Worm (Caenorhabditis elegans) whole organism, midembryonic: ENCODE data around the gene mdt-28.

ENCODE experiments used
- T22C8.4 ChIP-seq: fragments of 200-800 bp; sonication (Bioruptor generic); IDR thresholded peaks from 2 replicates; pipeline ENCODE4 v1.3.6; 2022; ENCODE audit warnings: missing genetic modification characterization, missing compliant biosample characterization
- cog-1 ChIP-seq: sonication (generic microtip); optimal IDR thresholded peaks from 2 replicates; lab custom pipeline; 2016; ENCODE audit warnings: missing genetic modification characterization, missing compliant biosample characterization
- flt-1 ChIP-seq: fragments of 200-800 bp; sonication (Bioruptor generic); IDR thresholded peaks from 2 replicates; pipeline ENCODE4 v1.3.6; 2022; ENCODE audit warnings: missing genetic modification characterization, missing compliant biosample characterization
- klf-2 ChIP-seq: fragments of 200-800 bp; sonication (Bioruptor generic); conservative IDR thresholded peaks from 2 replicates; pipeline ENCODE4 v1.3.6; 2022; ENCODE audit warnings: missing genetic modification reagents, missing genetic modification characterization, missing compliant biosample characterization
- med-1 ChIP-seq: sonication (generic microtip); optimal IDR thresholded peaks from 2 replicates; lab custom pipeline; 2017; ENCODE audit warnings: missing genetic modification characterization, mild to moderate bottlenecking, missing compliant biosample characterization, antibody characterized with exemption, missing genetic modification reagents; ENCODE audit not compliant: insufficient read depth
- ref-1 ChIP-seq: fragments of 200-800 bp; sonication (Bioruptor generic); conservative IDR thresholded peaks from 2 replicates; pipeline ENCODE4 v1.3.6; 2022; ENCODE audit warnings: missing genetic modification reagents, missing genetic modification characterization, missing compliant biosample characterization
- tab-1 ChIP-seq: fragments of 200-800 bp; sonication (Bioruptor generic); IDR thresholded peaks from 2 replicates; pipeline ENCODE4 v1.3.6; 2022; ENCODE audit warnings: missing genetic modification characterization, missing compliant biosample characterization
- ztf-23 ChIP-seq: fragments of 200-800 bp; sonication (Bioruptor generic); IDR thresholded peaks from 2 replicates; pipeline ENCODE4 v1.3.6; 2022; ENCODE audit warnings: missing genetic modification reagents, missing genetic modification characterization, missing compliant biosample characterization
- ztf-29 ChIP-seq: fragments of 200-800 bp; sonication (Bioruptor generic); IDR thresholded peaks from 2 replicates; pipeline ENCODE4 v1.3.6; 2022; ENCODE audit warnings: missing genetic modification reagents, missing genetic modification characterization, missing compliant biosample characterization

The mdt-28 gene

DNA sequence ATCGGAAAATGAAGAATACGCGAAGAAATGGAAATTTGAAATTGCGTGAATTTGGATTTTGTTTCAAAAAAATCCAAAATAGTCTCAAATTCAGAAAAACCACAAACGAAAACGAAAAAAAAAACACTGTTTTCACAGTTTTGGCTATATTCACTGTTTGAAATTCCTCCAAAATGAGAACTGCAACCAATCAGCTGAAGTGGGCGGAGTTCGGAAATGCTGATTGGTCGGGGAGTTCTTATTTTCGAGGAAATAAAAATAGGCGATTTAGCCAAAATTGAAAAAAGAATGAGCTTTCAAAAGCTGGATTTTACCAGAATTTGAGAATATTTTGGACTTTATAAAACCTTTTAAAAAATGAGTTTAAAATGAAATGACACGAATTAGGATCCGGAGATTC, 30.3 kb downstream of the mdt-28 start, which contains the start of gene glb-14:
TSS of gene glb-14 (minus strand) at position 97 of the 400 bp plus-strand sequence.
- TF ChIP-seq ref-1 (GFP tag; lab: Robert Waterston, UW) (no peak), cog-1 (tag; lab: Kevin White, UChicago) (no peak), T22C8.4 (GFP tag; lab: Robert Waterston, UW) (no peak), tab-1 (GFP tag; lab: Robert Waterston, UW) (no peak), ztf-23 (GFP tag; lab: Robert Waterston, UW) (no peak)

DNA sequence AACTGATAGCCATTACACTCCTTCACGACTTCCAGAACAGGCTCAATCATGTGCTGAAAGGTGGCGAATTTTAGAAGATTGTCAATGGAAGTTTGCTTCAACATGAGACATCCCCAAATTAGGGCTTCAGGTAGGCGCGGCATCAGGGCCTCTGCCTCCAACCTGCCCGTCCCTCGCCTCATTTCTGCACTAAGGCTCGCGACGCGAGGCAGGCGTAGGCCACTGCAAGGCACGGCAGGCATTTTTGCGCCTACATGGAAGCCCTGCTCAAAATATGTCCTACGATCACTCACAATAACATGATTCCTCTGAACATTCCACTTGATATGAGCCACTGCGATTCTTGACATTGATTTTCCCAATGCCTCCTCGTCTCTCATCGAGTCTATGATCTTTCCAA, 32.0 kb downstream of the mdt-28 start:
- TF ChIP-seq tab-1 (GFP tag; lab: Robert Waterston, UW) (no peak), cog-1 (tag; lab: Kevin White, UChicago) (no peak), ztf-29 (GFP tag; lab: Robert Waterston, UW) (no peak), med-1 (GFP tag; lab: Kevin White, UChicago) (no peak), flt-1 (GFP tag; lab: Robert Waterston, UW) (no peak), ref-1 (GFP tag; lab: Robert Waterston, UW) (no peak), ztf-23 (GFP tag; lab: Robert Waterston, UW) (no peak), klf-2 (GFP tag; lab: Robert Waterston, UW) (no peak), T22C8.4 (GFP tag; lab: Robert Waterston, UW) (no peak)

- TF ChIP-seq klf-2 (GFP tag; lab: Robert Waterston, UW) (no peak), med-1 (GFP tag; lab: Kevin White, UChicago) (no peak), cog-1 (tag; lab: Kevin White, UChicago) (no peak), ztf-23 (GFP tag; lab: Robert Waterston, UW) (no peak), T22C8.4 (GFP tag; lab: Robert Waterston, UW) (no peak)
Measured at ce11 chrV:15537923-15538322, 37.3 kb downstream of the mdt-28 start, which contains the start of gene prde-1. prde-1 (plus strand) TSS chrV:15538244.

DNA sequence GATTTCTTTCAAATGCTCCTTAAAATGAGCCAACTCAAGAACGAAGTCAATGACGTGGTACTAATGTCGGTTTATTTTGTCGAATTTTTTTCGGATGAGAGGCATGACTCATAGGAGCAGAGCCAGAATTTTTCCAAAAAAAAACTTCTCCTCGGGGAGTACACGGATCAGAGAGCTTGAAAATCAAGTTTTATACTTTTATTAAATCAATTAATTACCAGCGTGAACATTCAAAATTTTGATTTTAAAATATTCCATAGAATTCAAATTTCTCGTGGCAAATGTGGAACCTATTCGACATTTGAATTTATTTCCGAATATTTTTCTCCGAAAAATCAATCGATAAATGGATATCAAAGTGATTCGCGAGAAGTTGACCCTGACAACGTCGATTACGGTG, 38.9 kb downstream of the mdt-28 start, which contains the start of gene F21A3.4:
TSS of gene F21A3.4 (plus strand) at position 301 of the 400 bp plus-strand sequence.
- no peak for TF ChIP-seq med-1 (GFP tag; lab: Kevin White, UChicago)
- no peak for TF ChIP-seq klf-2 (GFP tag; lab: Robert Waterston, UW)
- no peak for TF ChIP-seq ztf-23 (GFP tag; lab: Robert Waterston, UW)
- TF ChIP-seq cog-1 (tag; lab: Kevin White, UChicago) = no peak
- TF ChIP-seq ref-1 (GFP tag; lab: Robert Waterston, UW) = no peak
- no peak for TF ChIP-seq T22C8.4 (GFP tag; lab: Robert Waterston, UW)
- no peak for TF ChIP-seq flt-1 (GFP tag; lab: Robert Waterston, UW)
- no peak for TF ChIP-seq tab-1 (GFP tag; lab: Robert Waterston, UW)
- TF ChIP-seq ztf-29 (GFP tag; lab: Robert Waterston, UW) = no peak

- TF ChIP-seq tab-1 (GFP tag; lab: Robert Waterston, UW) (no peak), ztf-23 (GFP tag; lab: Robert Waterston, UW) (no peak), klf-2 (GFP tag; lab: Robert Waterston, UW) (no peak), med-1 (GFP tag; lab: Kevin White, UChicago) (no peak), flt-1 (GFP tag; lab: Robert Waterston, UW) (no peak), T22C8.4 (GFP tag; lab: Robert Waterston, UW) (no peak), cog-1 (tag; lab: Kevin White, UChicago) (no peak), ref-1 (GFP tag; lab: Robert Waterston, UW) (no peak), ztf-29 (GFP tag; lab: Robert Waterston, UW) (no peak)
Measured at ce11 chrV:15533864-15534263, 41.3 kb downstream of the mdt-28 start, which contains the start of gene F21A3.2. F21A3.2 (minus strand) TSS chrV:15533964.

DNA sequence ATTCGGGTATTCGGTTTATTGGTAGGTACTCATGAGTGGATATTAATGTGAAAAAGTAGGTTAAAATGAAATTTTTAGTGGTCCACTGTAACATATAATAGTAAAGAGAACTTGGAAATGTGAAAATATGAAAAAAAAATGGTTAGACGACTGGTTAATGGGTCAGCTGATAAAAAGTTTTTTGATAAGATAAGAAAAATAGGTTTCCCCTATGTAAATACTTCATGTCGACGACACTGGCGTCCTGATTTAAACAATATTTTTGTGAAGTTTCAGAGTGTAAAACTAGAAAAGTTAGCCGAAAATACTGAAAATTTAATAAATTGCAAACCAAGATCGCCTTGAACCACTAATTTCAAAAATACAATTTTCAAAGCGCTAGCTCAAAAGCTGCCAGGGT, 42.1 kb downstream of the mdt-28 start, which contains the start of gene F21A3.11:
TSS of gene F21A3.11 (minus strand) at position 117 of the 400 bp plus-strand sequence.
- no peak for TF ChIP-seq flt-1 (GFP tag; lab: Robert Waterston, UW)
- TF ChIP-seq ztf-23 (GFP tag; lab: Robert Waterston, UW) = no peak
- TF ChIP-seq T22C8.4 (GFP tag; lab: Robert Waterston, UW) = no peak

DNA sequence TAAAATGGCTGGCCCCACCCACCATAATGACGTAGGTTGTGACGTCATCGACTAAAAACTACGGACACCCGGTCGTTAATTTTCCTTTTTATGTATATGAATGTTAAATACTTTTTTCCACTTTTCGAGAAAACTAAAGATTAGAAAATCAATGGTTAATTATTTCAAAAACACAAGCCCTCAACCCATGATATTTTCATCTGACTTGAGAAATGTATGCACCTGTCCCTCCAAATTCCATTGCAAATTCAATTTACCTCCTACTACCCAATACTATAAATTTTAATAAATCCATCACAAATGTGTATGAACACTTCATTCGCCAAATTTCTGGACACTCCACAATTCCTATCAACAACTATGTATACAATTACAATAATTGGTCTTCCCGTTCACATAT, 46.1 kb downstream of the mdt-28 start, which contains the start of gene srh-276:
TSS of gene srh-276 (plus strand) at position 301 of the 400 bp plus-strand sequence.
- TF ChIP-seq T22C8.4 (GFP tag; lab: Robert Waterston, UW) (no peak), cog-1 (tag; lab: Kevin White, UChicago) (no peak), klf-2 (GFP tag; lab: Robert Waterston, UW) (no peak), ztf-23 (GFP tag; lab: Robert Waterston, UW) (no peak), flt-1 (GFP tag; lab: Robert Waterston, UW) (no peak), ztf-29 (GFP tag; lab: Robert Waterston, UW) (no peak), tab-1 (GFP tag; lab: Robert Waterston, UW) (no peak), ref-1 (GFP tag; lab: Robert Waterston, UW) (no peak), med-1 (GFP tag; lab: Kevin White, UChicago) (no peak)
